Worm (Caenorhabditis elegans) whole organism, L3 larva: ENCODE results near the gene Y50D4B.4.

Experiments used
- ZK546.5 ChIP-seq: sonication (generic microtip); optimal IDR thresholded peaks from 2 replicates; lab custom pipeline; 2017; ENCODE audit warnings: missing biosample characterization, missing genetic modification characterization
- ama-1 ChIP-seq: fragments of 150-350 bp; optimal IDR thresholded peaks from 2 replicates; lab custom pipeline; 2018
- ceh-16 ChIP-seq: sonication (generic microtip); optimal IDR thresholded peaks from 2 replicates; lab custom pipeline; 2017; ENCODE audit warnings: missing biosample characterization, missing genetic modification characterization
- jun-1 ChIP-seq: fragments of 150-350 bp; optimal IDR thresholded peaks from 2 replicates; lab custom pipeline; 2014; ENCODE audit warnings: missing biosample characterization, missing genetic modification reagents, missing genetic modification characterization
- nhr-11 ChIP-seq: fragments of 150-350 bp; optimal IDR thresholded peaks from 2 replicates; lab custom pipeline; 2014; ENCODE audit warnings: missing biosample characterization, missing genetic modification characterization
- nhr-12 ChIP-seq: fragments of 150-350 bp; optimal IDR thresholded peaks from 2 replicates; lab custom pipeline; 2014; ENCODE audit warnings: missing biosample characterization, missing genetic modification characterization
- nhr-237 ChIP-seq: fragments of 150-350 bp; optimal IDR thresholded peaks from 2 replicates; lab custom pipeline; 2014; ENCODE audit warnings: missing biosample characterization, missing genetic modification characterization
- pqm-1 ChIP-seq: fragments of 150-350 bp; optimal IDR thresholded peaks from 2 replicates; lab custom pipeline; 2017; ENCODE audit warnings: missing biosample characterization, missing genetic modification characterization, inconsistent platforms
- snpc-4 ChIP-seq: fragments of 150-350 bp; optimal IDR thresholded peaks from 2 replicates; lab custom pipeline; 2014; ENCODE audit warnings: missing biosample characterization, missing genetic modification characterization
- zag-1 ChIP-seq: fragments of 150-350 bp; optimal IDR thresholded peaks from 2 replicates; lab custom pipeline; 2014; ENCODE audit warnings: missing biosample characterization, missing genetic modification characterization

DNA sequence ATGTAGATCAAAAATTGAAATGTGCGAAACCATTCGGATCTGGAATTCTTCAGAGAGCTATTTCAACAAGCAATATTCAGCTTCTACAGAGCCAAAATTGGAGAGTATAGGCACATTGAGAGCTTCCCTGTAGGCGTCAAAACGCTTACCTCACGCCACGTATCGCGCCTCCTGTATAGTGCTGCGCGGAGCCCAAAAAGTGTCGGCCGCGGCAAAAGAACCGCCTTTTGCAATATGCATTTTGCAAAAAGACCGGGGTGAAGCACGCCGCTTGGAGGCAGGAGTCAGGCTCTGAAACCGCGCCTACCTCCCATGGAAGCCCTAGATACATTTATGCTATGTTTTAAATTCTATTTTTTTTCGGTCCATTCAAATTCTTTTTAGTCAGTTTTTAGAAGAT lies 40.8 kb upstream of the Y50D4B.4 start:
- TF ChIP-seq nhr-237 (no peak), snpc-4 (tag; lab: Kevin White, UChicago) (no peak), jun-1 (tag; lab: Kevin White, UChicago) (no peak), ceh-16 (tag; lab: Kevin White, UChicago) (no peak), zag-1 (tag; lab: Kevin White, UChicago) (no peak), nhr-12 (tag; lab: Kevin White, UChicago) (no peak), nhr-11 (tag; lab: Kevin White, UChicago) (no peak), pqm-1 (tag; lab: Kevin White, UChicago) (no peak), ama-1 (lab: Kevin White, UChicago) (no peak), ZK546.5 (tag; lab: Kevin White, UChicago) (no peak)
